Fruit fly (Drosophila melanogaster): ENCODE results near the gene Alp4.

The Alp4 gene

DNA sequence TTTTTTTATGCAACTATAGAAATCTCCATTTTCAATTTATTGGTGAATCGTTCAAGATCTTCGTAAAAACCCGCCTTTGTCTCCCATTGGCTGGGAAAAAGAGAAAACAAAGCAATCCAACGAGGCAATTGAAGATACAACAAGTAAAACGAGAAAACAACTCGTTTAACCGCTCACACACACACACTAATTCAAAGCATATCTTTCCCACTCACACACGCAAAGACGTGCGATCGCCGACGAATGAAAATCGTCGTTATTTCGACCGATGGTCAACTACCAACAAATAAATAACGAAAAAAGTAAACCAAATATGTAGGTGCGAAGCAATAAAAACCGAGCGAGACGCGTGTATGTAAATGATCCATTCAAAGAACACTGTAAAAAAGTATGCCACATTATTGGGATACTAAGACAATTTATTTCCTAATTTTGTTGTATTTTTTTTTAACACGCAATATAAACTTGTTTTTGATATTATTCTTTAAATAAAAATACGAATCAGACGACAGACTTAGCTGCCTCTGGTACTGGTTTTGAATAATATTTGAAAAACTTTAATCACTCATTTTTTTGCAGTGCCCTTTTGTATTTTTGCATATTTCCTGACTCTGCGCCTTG is 13.7 kb downstream of the Alp4 start:
- TF ChIP-seq CG34367 (tag; optimal IDR thresholded peaks at IDR 0.05) (peak; percentile 88), EcR (GFP tag; optimal IDR thresholded peaks at IDR 0.05) (peak; percentile 1), CG14655 (GFP tag; optimal IDR thresholded peaks at IDR 0.05) (peak; percentile 57), CG4496 (GFP tag; IDR thresholded peaks at IDR 0.05) (peak; percentile 89), Snoo (tag; optimal IDR thresholded peaks at IDR 0.05) (peak; percentile 59), gl (tag; optimal IDR thresholded peaks at IDR 0.05) (peak; percentile 97), rn (GFP tag; IDR thresholded peaks at IDR 0.05) (no peak; the same call in 1 of the 2 replicates), CG13204 (GFP tag; optimal IDR thresholded peaks at IDR 0.05) (peak; percentile 78), D1 (tag; optimal IDR thresholded peaks at IDR 0.05) (no peak), CG15710 (tag; optimal IDR thresholded peaks at IDR 0.05) (peak; percentile 79), fd96Ca (GFP tag; IDR thresholded peaks at IDR 0.05) (peak; percentile 75; the same call in 2 of the 3 replicates), Pif1B (GFP tag; optimal IDR thresholded peaks at IDR 0.05) (peak; percentile 84), CG8159 (tag; optimal IDR thresholded peaks at IDR 0.05) (peak; percentile 72), Ets98B (GFP tag; IDR thresholded peaks at IDR 0.05) (peak; percentile 84), CG8301 (tag; optimal IDR thresholded peaks at IDR 0.05) (peak; percentile 42), CG12605 (GFP tag; IDR thresholded peaks at IDR 0.05) (peak; percentile 93), Pif1A (GFP tag; optimal IDR thresholded peaks at IDR 0.05) (peak; percentile 89), CG9948 (tag; optimal IDR thresholded peaks at IDR 0.05) (peak; percentile 44), CG10348 (GFP tag; IDR thresholded peaks at IDR 0.05) (no peak), CG32121 (GFP tag; IDR thresholded peaks at IDR 0.05) (peak; percentile 79), CG17806 (tag; optimal IDR thresholded peaks at IDR 0.05) (peak; percentile 70)

DNA sequence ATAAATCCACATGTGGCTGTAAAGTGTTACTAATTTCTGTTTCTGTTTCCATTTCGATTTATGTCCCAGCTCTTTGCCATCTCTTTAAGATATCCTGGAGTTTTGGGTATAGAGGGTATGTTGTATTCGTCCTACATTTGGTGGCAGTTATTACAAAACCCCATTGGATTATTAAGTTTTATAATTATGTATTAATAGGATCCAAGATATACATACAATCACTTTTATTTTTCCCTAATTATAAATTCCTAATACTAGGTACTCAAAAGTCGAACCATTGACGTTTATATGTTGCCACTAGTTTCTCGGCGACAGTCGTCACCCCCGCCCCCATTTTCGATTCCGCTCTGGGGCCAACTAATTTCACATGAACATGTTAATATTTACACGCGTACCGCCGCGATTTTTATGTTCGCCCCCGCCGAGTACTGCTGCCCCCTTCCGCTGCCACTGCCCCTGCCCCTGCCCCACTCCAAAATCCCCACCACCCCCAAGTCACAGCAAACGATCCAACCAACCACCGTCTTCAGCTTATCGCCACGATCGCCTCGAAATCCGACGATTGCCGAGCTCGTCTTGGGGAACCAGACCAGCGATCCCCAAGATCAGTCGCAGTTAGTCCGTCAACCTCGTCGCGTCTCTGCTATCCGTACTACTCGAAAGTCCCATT is 16.1 kb downstream of the Alp4 start, which contains the start of gene Sox100B:
Gene Sox100B, plus strand, starts transcription at position 601 of the 670 bp plus-strand sequence.
- TF ChIP-seq CG15710 (tag; optimal IDR thresholded peaks at IDR 0.05) (no peak), CG8159 (tag; optimal IDR thresholded peaks at IDR 0.05) (peak; percentile 14), CG9948 (tag; optimal IDR thresholded peaks at IDR 0.05) (peak; percentile 25), CG32121 (GFP tag; IDR thresholded peaks at IDR 0.05) (no peak), gl (tag; optimal IDR thresholded peaks at IDR 0.05) (no peak)

dm6 chr3R:31066356-31066755 is 17.6 kb downstream of the Alp4 start:
- TF ChIP-seq CG9948 (tag; optimal IDR thresholded peaks at IDR 0.05) (peak; percentile 36), CG10348 (GFP tag; IDR thresholded peaks at IDR 0.05) (no peak), gl (tag; optimal IDR thresholded peaks at IDR 0.05) (no peak), CG14655 (GFP tag; optimal IDR thresholded peaks at IDR 0.05) (no peak), Snoo (tag; optimal IDR thresholded peaks at IDR 0.05) (no peak), Pif1A (GFP tag; optimal IDR thresholded peaks at IDR 0.05) (no peak), CG12605 (GFP tag; IDR thresholded peaks at IDR 0.05) (no peak), rn (GFP tag; IDR thresholded peaks at IDR 0.05) (no peak), fd96Ca (GFP tag; IDR thresholded peaks at IDR 0.05) (no peak), CG34367 (tag; optimal IDR thresholded peaks at IDR 0.05) (no peak), CG8301 (tag; optimal IDR thresholded peaks at IDR 0.05) (peak; percentile 23), CG32121 (GFP tag; IDR thresholded peaks at IDR 0.05) (no peak)

dm6 chr3R:31070732-31071131 is 22.0 kb downstream of the Alp4 start:
- TF ChIP-seq Snoo (tag; optimal IDR thresholded peaks at IDR 0.05) = no peak
- TF ChIP-seq CG4496 (GFP tag; IDR thresholded peaks at IDR 0.05) = no peak
- no peak for TF ChIP-seq CG9948 (tag; optimal IDR thresholded peaks at IDR 0.05)
- no peak for TF ChIP-seq fd96Ca (GFP tag; IDR thresholded peaks at IDR 0.05)
- TF ChIP-seq Pif1B (GFP tag; optimal IDR thresholded peaks at IDR 0.05) = no peak
- TF ChIP-seq CG14655 (GFP tag; optimal IDR thresholded peaks at IDR 0.05) = no peak
- TF ChIP-seq gl (tag; optimal IDR thresholded peaks at IDR 0.05) = no peak
- no peak for TF ChIP-seq Ets98B (GFP tag; IDR thresholded peaks at IDR 0.05)
- no peak for TF ChIP-seq CG15710 (tag; optimal IDR thresholded peaks at IDR 0.05)
- no peak for TF ChIP-seq CG8159 (tag; optimal IDR thresholded peaks at IDR 0.05)
- no peak for TF ChIP-seq CG12605 (GFP tag; IDR thresholded peaks at IDR 0.05)
- TF ChIP-seq CG17806 (tag; optimal IDR thresholded peaks at IDR 0.05) = no peak
- TF ChIP-seq Pif1A (GFP tag; optimal IDR thresholded peaks at IDR 0.05) = no peak
- TF ChIP-seq CG34367 (tag; optimal IDR thresholded peaks at IDR 0.05) = no peak

dm6 chr3R:31086394-31086793 is 37.7 kb downstream of the Alp4 start:
- TF ChIP-seq gl (tag; optimal IDR thresholded peaks at IDR 0.05) (no peak), CG4496 (GFP tag; IDR thresholded peaks at IDR 0.05) (0 out of 3 replicates have a peak, but pooled peaks have one; percentile 23), rn (GFP tag; IDR thresholded peaks at IDR 0.05) (no peak)

dm6 chr3R:31089985-31090384 is 41.3 kb downstream of the Alp4 start:
- TF ChIP-seq EcR (GFP tag; optimal IDR thresholded peaks at IDR 0.05) (no peak), CG8301 (tag; optimal IDR thresholded peaks at IDR 0.05) (no peak), Ets98B (GFP tag; IDR thresholded peaks at IDR 0.05) (no peak), D1 (tag; optimal IDR thresholded peaks at IDR 0.05) (no peak), Pif1B (GFP tag; optimal IDR thresholded peaks at IDR 0.05) (no peak), CG17806 (tag; optimal IDR thresholded peaks at IDR 0.05) (no peak), CG13204 (GFP tag; optimal IDR thresholded peaks at IDR 0.05) (no peak), Snoo (tag; optimal IDR thresholded peaks at IDR 0.05) (no peak), CG4496 (GFP tag; IDR thresholded peaks at IDR 0.05) (no peak), CG10348 (GFP tag; IDR thresholded peaks at IDR 0.05) (no peak), rn (GFP tag; IDR thresholded peaks at IDR 0.05) (no peak), CG15710 (tag; optimal IDR thresholded peaks at IDR 0.05) (no peak), CG32121 (GFP tag; IDR thresholded peaks at IDR 0.05) (no peak), Pif1A (GFP tag; optimal IDR thresholded peaks at IDR 0.05) (no peak), CG8159 (tag; optimal IDR thresholded peaks at IDR 0.05) (no peak), CG9948 (tag; optimal IDR thresholded peaks at IDR 0.05) (no peak)
